Worm (Caenorhabditis elegans) whole organism, L2 larva: ENCODE results near the gene F12A10.1.

Experiments used
- C34F6.9 ChIP-seq: fragments of 150-350 bp; optimal IDR thresholded peaks from 2 replicates; lab custom pipeline; 2014; ENCODE audit warnings: missing biosample characterization, missing genetic modification characterization
- Y55F3AM.14 ChIP-seq: fragments of 200-800 bp; sonication (Bioruptor generic); optimal IDR thresholded peaks from 2 replicates; lab custom pipeline; 2018; ENCODE audit warnings: mild to moderate bottlenecking, missing genetic modification characterization, missing compliant biosample characterization
- ZK546.5 ChIP-seq: sonication (generic microtip); optimal IDR thresholded peaks from 2 replicates; lab custom pipeline; 2017; ENCODE audit warnings: missing biosample characterization, missing genetic modification characterization
- aly-2 ChIP-seq: fragments of 150-350 bp; optimal IDR thresholded peaks from 2 replicates; lab custom pipeline; 2014; ENCODE audit warnings: missing biosample characterization, missing genetic modification characterization
- ama-1 ChIP-seq: fragments of 150-350 bp; optimal IDR thresholded peaks from 2 replicates; lab custom pipeline; 2018; ENCODE audit warnings: inconsistent platforms
- blmp-1 ChIP-seq: sonication (generic microtip); optimal IDR thresholded peaks from 2 replicates; lab custom pipeline; 2017; ENCODE audit warnings: missing genetic modification characterization, mild to moderate bottlenecking, missing compliant biosample characterization, antibody characterized with exemption, moderate library complexity; ENCODE audit not compliant: insufficient read depth
- ceh-82 ChIP-seq: fragments of 150-350 bp; optimal IDR thresholded peaks from 2 replicates; lab custom pipeline; 2014; ENCODE audit warnings: missing biosample characterization, missing genetic modification characterization
- crh-2 ChIP-seq: sonication (generic microtip); optimal IDR thresholded peaks from 2 replicates; lab custom pipeline; 2017; ENCODE audit warnings: missing biosample characterization, missing genetic modification characterization
- dmd-4 ChIP-seq: sonication (generic microtip); optimal IDR thresholded peaks from 2 replicates; lab custom pipeline; 2017; ENCODE audit warnings: missing biosample characterization, missing genetic modification characterization
- egl-27 ChIP-seq: sonication (generic microtip); optimal IDR thresholded peaks from 3 replicates; lab custom pipeline; 2017; ENCODE audit warnings: missing biosample characterization, missing genetic modification reagents, missing genetic modification characterization
- elt-3 ChIP-seq: sonication (generic microtip); optimal IDR thresholded peaks from 2 replicates; lab custom pipeline; 2017; ENCODE audit warnings: missing biosample characterization, missing genetic modification characterization
- fos-1 ChIP-seq: fragments of 150-350 bp; optimal IDR thresholded peaks from 2 replicates; lab custom pipeline; 2014; ENCODE audit warnings: missing biosample characterization, missing genetic modification characterization
- gmeb-1 ChIP-seq: fragments of 150-350 bp; optimal IDR thresholded peaks from 2 replicates; lab custom pipeline; 2014; ENCODE audit warnings: missing biosample characterization, missing genetic modification characterization
- lin-11 ChIP-seq: fragments of 150-350 bp; sonication (generic microtip); optimal IDR thresholded peaks from 2 replicates; lab custom pipeline; 2014; ENCODE audit warnings: missing biosample characterization, missing genetic modification characterization, inconsistent platforms, mixed read lengths
- lin-13 ChIP-seq: fragments of 150-350 bp; optimal IDR thresholded peaks from 2 replicates; lab custom pipeline; 2014; ENCODE audit warnings: missing biosample characterization, missing genetic modification reagents, missing genetic modification characterization
- lsy-2 ChIP-seq, 2 experiments: fragments of 150-350 bp in 1 of 2; sonication (generic microtip) in 1 of 2; optimal IDR thresholded peaks; 2 replicates each; lab custom pipeline; 2014 to 2017; ENCODE audit warnings: missing biosample characterization in 2 of 2, missing genetic modification characterization in 2 of 2
- mbf-1 ChIP-seq: sonication (generic microtip); optimal IDR thresholded peaks from 2 replicates; lab custom pipeline; 2017; ENCODE audit warnings: missing biosample characterization, missing genetic modification characterization
- mdl-1 ChIP-seq, 2 experiments: fragments of 150-350 bp in 1 of 2; sonication (generic microtip) in 1 of 2; optimal IDR thresholded peaks; 2 replicates each; lab custom pipeline; 2017; ENCODE audit warnings: missing biosample characterization in 2 of 2, missing genetic modification characterization in 2 of 2
- nhr-10 ChIP-seq: sonication (generic microtip); optimal IDR thresholded peaks from 2 replicates; lab custom pipeline; 2017; ENCODE audit warnings: missing biosample characterization, missing genetic modification characterization
- nhr-11 ChIP-seq: fragments of 150-350 bp; optimal IDR thresholded peaks from 2 replicates; lab custom pipeline; 2014; ENCODE audit warnings: missing biosample characterization, missing genetic modification characterization
- nhr-12 ChIP-seq: fragments of 150-350 bp; optimal IDR thresholded peaks from 2 replicates; lab custom pipeline; 2014; ENCODE audit warnings: missing biosample characterization, missing genetic modification characterization
- nhr-129 ChIP-seq: fragments of 150-350 bp; optimal IDR thresholded peaks from 2 replicates; lab custom pipeline; 2014; ENCODE audit warnings: missing biosample characterization, missing genetic modification characterization
- nhr-21 ChIP-seq: fragments of 150-350 bp; optimal IDR thresholded peaks from 2 replicates; lab custom pipeline; 2014; ENCODE audit warnings: missing biosample characterization, missing genetic modification characterization
- nhr-23 ChIP-seq: fragments of 150-350 bp; optimal IDR thresholded peaks from 2 replicates; lab custom pipeline; 2014; ENCODE audit warnings: missing biosample characterization, missing genetic modification reagents, missing genetic modification characterization
- nhr-237 ChIP-seq: fragments of 150-350 bp; optimal IDR thresholded peaks from 2 replicates; lab custom pipeline; 2014; ENCODE audit warnings: missing biosample characterization, missing genetic modification characterization
- nhr-25 ChIP-seq: fragments of 150-350 bp; sonication (generic microtip); optimal IDR thresholded peaks from 3 replicates; lab custom pipeline; 2014; ENCODE audit warnings: missing biosample characterization, missing genetic modification characterization
- nhr-6 ChIP-seq: fragments of 150-350 bp; optimal IDR thresholded peaks from 2 replicates; lab custom pipeline; 2014; ENCODE audit warnings: missing biosample characterization, missing genetic modification characterization
- peb-1 ChIP-seq: fragments of 150-350 bp; optimal IDR thresholded peaks from 2 replicates; lab custom pipeline; 2014; ENCODE audit warnings: missing biosample characterization, missing genetic modification characterization
- sem-4 ChIP-seq: fragments of 150-350 bp; optimal IDR thresholded peaks from 2 replicates; lab custom pipeline; 2014; ENCODE audit warnings: missing biosample characterization, missing genetic modification reagents, missing genetic modification characterization
- sma-9 ChIP-seq, 2 experiments: fragments of 150-350 bp in 1 of 2; sonication (generic microtip) in 1 of 2; optimal IDR thresholded peaks; 2 replicates each; lab custom pipeline; 2014 to 2016; ENCODE audit warnings: missing genetic modification characterization in 2 of 2, mild to moderate bottlenecking in 1 of 2, missing biosample characterization in 1 of 2, missing compliant biosample characterization in 1 of 2, missing genetic modification reagents in 1 of 2, moderate library complexity in 1 of 2
- snpc-4 ChIP-seq: fragments of 150-350 bp; optimal IDR thresholded peaks from 2 replicates; lab custom pipeline; 2014; ENCODE audit warnings: missing biosample characterization, missing genetic modification characterization
- unc-39 ChIP-seq: fragments of 150-350 bp; optimal IDR thresholded peaks from 2 replicates; lab custom pipeline; 2014; ENCODE audit warnings: missing biosample characterization, missing genetic modification characterization
- unc-62 ChIP-seq: fragments of 150-350 bp; optimal IDR thresholded peaks from 2 replicates; lab custom pipeline; 2014; ENCODE audit warnings: missing biosample characterization, missing genetic modification reagents, missing genetic modification characterization
- ztf-1 ChIP-seq: fragments of 200-800 bp; sonication (Bioruptor generic); conservative IDR thresholded peaks from 2 replicates; pipeline ENCODE4 v1.3.6; 2022; ENCODE audit warnings: missing genetic modification characterization, missing compliant biosample characterization

F12A10.1 gene

DNA sequence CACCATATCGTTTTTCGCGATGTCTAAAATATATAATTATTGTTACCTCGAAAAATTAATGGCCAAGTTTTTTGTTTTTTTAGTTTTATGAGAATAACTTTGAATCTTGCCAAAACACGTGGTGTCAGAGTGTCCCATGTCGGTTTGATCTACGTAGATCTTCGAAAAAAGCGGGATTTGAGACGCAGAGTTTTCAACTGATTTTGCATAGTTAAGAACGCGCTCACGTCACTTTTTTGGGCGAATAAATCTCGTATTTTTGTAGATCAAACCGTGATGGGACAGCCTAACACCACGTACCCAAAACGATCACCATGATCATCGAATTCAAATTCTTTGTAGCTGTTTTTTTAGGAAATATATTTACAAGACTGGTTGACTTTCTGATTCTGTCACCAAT, 1.2 kb downstream of the F12A10.1 start:
- no peak for TF ChIP-seq sem-4 (tag; lab: Kevin White, UChicago)
- TF ChIP-seq ceh-82 (tag; lab: Kevin White, UChicago), result no peak
- no peak for TF ChIP-seq snpc-4 (tag; lab: Kevin White, UChicago)
- TF ChIP-seq nhr-25 (tag; lab: Kevin White, UChicago), result no peak
- TF ChIP-seq nhr-10 (tag; lab: Kevin White, UChicago), result no peak
- no peak for TF ChIP-seq lsy-2 (tag; optimal IDR thresholded peaks at IDR 0.05; lab: Kevin White, UChicago)
- TF ChIP-seq nhr-21 (tag; lab: Kevin White, UChicago), result no peak
- TF ChIP-seq nhr-12, result no peak
- TF ChIP-seq unc-62 (GFP tag; lab: Kevin White, UChicago), result no peak
- TF ChIP-seq nhr-11 (tag; lab: Kevin White, UChicago), result no peak
- TF ChIP-seq nhr-237 (tag; lab: Kevin White, UChicago), result no peak

DNA sequence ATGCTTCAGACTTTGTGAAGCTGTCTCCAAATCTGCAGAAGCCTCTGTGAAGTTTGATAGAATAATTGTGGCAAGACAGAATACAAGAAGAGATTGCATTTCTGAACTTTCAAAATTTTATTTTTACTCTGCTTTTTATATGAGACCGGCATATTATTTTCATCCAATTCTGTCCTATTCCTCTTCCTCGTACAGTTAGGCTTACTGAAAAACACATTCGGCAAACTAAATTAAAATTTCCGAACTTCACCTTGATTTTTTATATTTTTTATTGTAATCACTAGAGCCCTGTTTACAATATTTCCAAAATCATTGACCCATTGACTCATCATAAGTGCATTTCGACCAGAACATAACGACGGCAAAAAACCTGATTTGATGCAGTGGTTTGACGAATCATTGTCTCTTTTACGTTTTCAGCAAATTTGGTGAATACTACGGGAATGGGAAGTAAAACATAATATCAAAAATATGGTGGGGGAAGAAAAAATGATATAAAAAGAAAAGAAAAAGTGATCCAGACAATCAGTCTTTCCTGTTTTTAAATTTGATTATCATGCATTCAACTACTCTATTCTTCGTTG, 1.9 kb downstream of the F12A10.1 start, which contains the start of the genes suex-1 and F12A10.9:
suex-1 (minus strand) TSS at position 101 of the 584 bp plus-strand sequence.
F12A10.9 (plus strand) TSS at position 534 of the 584 bp plus-strand sequence.
- TF ChIP-seq ama-1 (no peak), sma-9 (GFP tag; optimal IDR thresholded peaks at IDR 0.05; lab: Kevin White, UChicago) (no peak), sma-9 (tag; optimal IDR thresholded peaks at IDR 0.05; lab: Kevin White, UChicago) (no peak)
- TF ChIP-seq, all 48 proteins: peak for 0

DNA sequence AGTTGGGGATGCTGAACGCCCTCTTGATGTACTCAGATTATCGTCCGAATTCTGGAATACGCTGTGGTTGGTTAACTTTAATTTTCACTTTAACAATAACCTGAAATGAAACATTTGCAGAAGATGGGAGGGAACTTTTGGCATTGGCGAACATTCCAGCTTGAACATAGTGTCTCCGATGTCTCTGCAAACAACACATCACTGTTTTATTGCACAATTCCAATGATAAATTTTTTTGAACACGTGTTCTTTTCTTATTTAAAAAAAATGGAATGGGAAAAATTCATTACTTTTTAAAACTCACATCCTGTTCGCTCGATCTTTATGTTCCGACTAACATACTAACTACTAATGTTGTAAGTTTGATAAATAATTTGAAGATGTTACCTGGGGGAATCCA, 4.1 kb downstream of the F12A10.1 start, which contains the start of gene fzy-1:
fzy-1 (plus strand) TSS at position 301 of the 400 bp plus-strand sequence.
- TF ChIP-seq nhr-6 (tag; lab: Kevin White, UChicago), result no peak
- TF ChIP-seq ZK546.5, result no peak
- no peak for TF ChIP-seq C34F6.9 (tag; lab: Kevin White, UChicago)

DNA sequence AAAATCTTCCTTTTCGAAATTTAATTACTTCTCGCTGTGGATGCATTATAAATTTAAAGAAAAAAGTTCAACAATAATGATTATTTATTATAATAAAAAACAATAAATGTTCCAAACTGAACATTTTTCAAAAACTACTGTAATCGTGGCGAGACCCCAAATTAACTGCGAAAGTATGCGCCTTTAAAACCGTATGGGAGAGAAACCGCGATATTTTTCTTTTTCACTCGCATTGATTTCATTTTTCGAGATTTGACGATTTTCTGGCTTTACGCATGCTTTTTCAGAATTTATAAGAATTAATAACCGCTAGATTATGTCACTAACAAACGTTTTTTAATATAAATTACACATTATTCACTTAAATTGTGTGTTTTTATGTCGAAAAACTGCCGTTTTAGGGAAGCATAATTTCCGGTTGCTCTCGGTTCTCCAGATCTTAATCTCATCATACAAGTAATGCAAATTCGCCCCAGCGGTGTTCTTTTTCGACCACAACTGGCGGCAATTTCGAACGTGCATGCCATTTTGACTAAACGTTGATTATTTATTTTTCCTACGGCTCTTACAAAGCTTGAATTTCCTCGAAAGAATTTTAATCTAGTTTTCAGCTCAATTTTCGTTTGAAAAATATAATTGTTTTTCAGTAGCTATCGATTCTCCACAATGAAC, 4.8 kb downstream of the F12A10.1 start, which contains the start of gene F12A10.8:
F12A10.8 (minus strand) TSS at position 79 of the 672 bp plus-strand sequence.
- no peak for TF ChIP-seq peb-1 (tag; lab: Kevin White, UChicago)
- no peak for TF ChIP-seq unc-39 (tag; lab: Kevin White, UChicago)
- TF ChIP-seq nhr-11 (tag; lab: Kevin White, UChicago), result no peak
- TF ChIP-seq Y55F3AM.14 (GFP tag; lab: Kevin White, UChicago), result no peak
- TF ChIP-seq nhr-6 (tag; lab: Kevin White, UChicago), result no peak
- TF ChIP-seq ztf-1 (GFP tag; lab: Robert Waterston, UW), result no peak
- TF ChIP-seq blmp-1, result no peak
- TF ChIP-seq nhr-23 (tag; lab: Kevin White, UChicago), result no peak
- TF ChIP-seq egl-27, result no peak
- TF ChIP-seq lin-13 (GFP tag; lab: Kevin White, UChicago), result no peak
- no peak for TF ChIP-seq aly-2 (tag; lab: Kevin White, UChicago)
- peak; percentile 70 for TF ChIP-seq gmeb-1
- TF ChIP-seq lin-11 (tag; lab: Kevin White, UChicago), result no peak
- no peak for TF ChIP-seq unc-62 (GFP tag; lab: Kevin White, UChicago)
- no peak for TF ChIP-seq sem-4 (tag; lab: Kevin White, UChicago)
- TF ChIP-seq elt-3 (tag; lab: Kevin White, UChicago), result no peak
- TF ChIP-seq ZK546.5, result no peak
- TF ChIP-seq crh-2 (tag; lab: Kevin White, UChicago), result no peak
- TF ChIP-seq C34F6.9 (tag; lab: Kevin White, UChicago), result peak; percentile 33
- TF ChIP-seq dmd-4 (tag; lab: Kevin White, UChicago), result no peak
- peak in 1 of 2 experiments; percentile 49 for TF ChIP-seq lsy-2 (tag; optimal IDR thresholded peaks at IDR 0.05; lab: Kevin White, UChicago)
- TF ChIP-seq nhr-129 (tag; lab: Kevin White, UChicago), result peak; percentile 35
- TF ChIP-seq mbf-1, result no peak
- no peak for TF ChIP-seq nhr-21 (tag; lab: Kevin White, UChicago)
- TF ChIP-seq ceh-82 (tag; lab: Kevin White, UChicago), result no peak

DNA sequence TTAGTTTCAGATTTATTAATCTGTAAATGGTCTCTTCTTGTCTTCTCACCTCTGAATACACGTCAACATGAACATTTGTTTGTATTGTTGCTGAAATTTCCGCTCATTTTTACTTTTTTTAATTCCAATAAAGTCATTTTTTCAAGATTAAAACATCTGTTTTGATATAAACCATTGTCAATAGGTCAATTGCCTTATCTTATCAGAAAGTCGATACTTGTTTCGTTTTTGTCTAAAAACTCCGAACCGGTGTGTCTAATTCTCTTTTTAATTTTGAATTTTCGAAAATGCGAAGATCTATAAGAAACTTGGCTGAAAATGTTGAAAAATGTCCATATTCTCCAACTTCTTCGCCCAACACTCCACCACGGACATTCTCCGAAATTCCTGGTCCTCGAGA, 7.4 kb downstream of the F12A10.1 start, which contains the start of gene cyp-44A1:
cyp-44A1 (plus strand) TSS at position 285 of the 400 bp plus-strand sequence.
- TF ChIP-seq peb-1 (tag; lab: Kevin White, UChicago), result no peak
- peak; percentile 2 for TF ChIP-seq fos-1
- TF ChIP-seq sem-4 (tag; lab: Kevin White, UChicago), result no peak
- TF ChIP-seq mdl-1 (tag; optimal IDR thresholded peaks at IDR 0.05; lab: Kevin White, UChicago), result no peak
